Worm (Caenorhabditis elegans) whole organism, dauer: ENCODE measurements around the gene mom-2.

Experiments used
- unc-62 ChIP-seq: sonication (generic microtip); optimal IDR thresholded peaks from 2 replicates; lab custom pipeline; 2017; ENCODE audit warnings: missing biosample characterization, missing genetic modification reagents, missing genetic modification characterization

mom-2 gene

ce11 chrV:8357756-8358155 is 2.0 kb downstream of the mom-2 start:
- no peak for TF ChIP-seq unc-62 (GFP tag; lab: Kevin White, UChicago)

DNA sequence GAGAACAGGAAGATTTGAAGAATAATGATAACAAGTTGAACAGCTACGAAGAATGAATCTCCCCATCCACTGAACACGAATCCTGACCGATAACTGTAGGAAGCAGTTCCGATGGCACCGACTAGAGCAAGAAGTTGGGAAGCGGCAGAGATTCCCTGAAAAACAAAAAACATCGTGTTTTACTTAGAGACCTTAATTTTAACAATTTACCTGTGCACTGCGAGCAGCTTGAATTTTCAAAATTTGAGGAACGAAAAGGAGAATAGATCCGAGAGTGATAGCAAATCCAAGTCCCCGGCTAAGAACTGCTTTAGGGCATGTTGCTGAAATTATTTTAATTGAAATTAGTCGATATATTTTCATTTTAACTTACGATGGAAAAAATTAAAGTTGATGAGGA is 2.9 kb downstream of the mom-2 start:
- TF ChIP-seq unc-62 (GFP tag; lab: Kevin White, UChicago): no peak

DNA sequence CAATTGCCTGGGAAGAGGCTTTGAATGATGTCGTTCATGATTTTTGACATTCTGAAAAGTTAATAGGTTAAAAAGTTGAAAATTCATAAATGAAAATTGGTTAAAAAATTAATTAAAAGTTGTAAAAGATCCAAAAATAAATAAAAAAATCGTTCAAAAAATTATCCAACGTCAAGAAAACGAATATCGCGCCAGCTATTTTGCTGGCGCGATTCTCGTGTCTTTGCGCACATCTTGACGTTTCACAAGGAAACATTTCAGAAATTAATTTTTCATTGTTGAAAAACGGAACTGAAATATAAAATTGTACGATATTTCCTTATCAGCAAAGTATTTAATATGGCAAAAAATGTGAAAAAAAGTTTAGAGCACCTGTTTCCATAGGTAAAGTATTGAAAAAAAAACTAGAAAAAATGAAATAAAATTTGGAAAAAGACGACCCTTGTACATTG is 3.4 kb downstream of the mom-2 start, which contains the start of gene mpdu-1:
Gene mpdu-1 (minus strand): TSS at position 51 of the 452 bp plus-strand sequence.
- TF ChIP-seq unc-62 (GFP tag; lab: Kevin White, UChicago): no peak

- TF ChIP-seq unc-62 (GFP tag; lab: Kevin White, UChicago): no peak
Measured at ce11 chrV:8359792-8360191, 4.0 kb downstream of the mom-2 start, which contains the start of gene F38E1.6. F38E1.6 (plus strand) TSS chrV:8360092.

DNA sequence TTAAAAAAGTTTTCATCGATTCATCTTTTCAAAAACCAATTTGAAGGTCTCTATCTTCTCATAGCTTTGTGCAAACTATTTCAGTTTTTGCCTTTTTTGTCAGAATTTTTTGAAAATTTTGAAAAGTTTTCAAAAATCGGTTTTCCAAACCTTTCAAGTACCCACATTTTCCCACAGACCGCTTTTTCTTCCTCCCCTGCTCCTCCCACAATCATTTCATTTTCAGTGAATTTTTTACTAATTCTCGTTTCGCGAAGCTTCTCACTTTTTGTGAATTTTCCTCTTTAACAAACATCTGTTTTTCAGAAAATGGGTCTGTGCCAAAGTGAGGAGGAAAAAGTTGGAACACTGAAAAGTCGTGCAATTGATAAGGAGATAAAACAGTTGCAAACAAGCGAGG is 14.9 kb downstream of the mom-2 start, which contains the start of gene gpa-2:
Gene gpa-2 (plus strand): TSS at position 301 of the 400 bp plus-strand sequence.
- no peak for TF ChIP-seq unc-62 (GFP tag; lab: Kevin White, UChicago)

ce11 chrV:8375419-8375818 is 19.6 kb downstream of the mom-2 start, which contains the start of gene F38E1.10:
F38E1.10 (minus strand) TSS chrV:8375519.
- TF ChIP-seq unc-62 (GFP tag; lab: Kevin White, UChicago): no peak

DNA sequence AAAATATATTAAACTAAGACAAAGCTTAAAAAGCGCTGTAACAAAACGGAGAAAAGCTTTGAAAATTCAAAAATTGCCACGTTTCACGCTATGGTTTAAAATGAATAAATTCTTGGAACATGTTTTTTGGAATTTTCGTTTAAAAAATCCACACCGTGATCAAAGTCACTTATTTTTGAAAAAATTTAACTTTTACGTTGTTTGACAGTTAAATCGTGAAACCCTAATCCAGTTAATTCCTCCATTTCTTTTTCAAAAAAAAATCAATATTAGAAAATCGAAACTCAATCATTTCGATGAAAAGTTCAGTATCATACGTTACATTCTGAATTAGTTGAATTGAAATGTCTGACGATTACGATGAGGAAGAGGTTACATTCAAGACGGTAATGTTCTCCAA is 20.1 kb downstream of the mom-2 start, which contains the start of gene F38E1.3:
Gene F38E1.3 (plus strand): TSS at position 301 of the 400 bp plus-strand sequence.
- TF ChIP-seq unc-62 (GFP tag; lab: Kevin White, UChicago): no peak

- no peak for TF ChIP-seq unc-62 (GFP tag; lab: Kevin White, UChicago)
Measured at ce11 chrV:8379206-8379605, 23.4 kb downstream of the mom-2 start, which contains the start of gene F52E1.5. F52E1.5 (plus strand) TSS chrV:8379506.

- no peak for TF ChIP-seq unc-62 (GFP tag; lab: Kevin White, UChicago)
Measured at ce11 chrV:8380076-8380475, 24.3 kb downstream of the mom-2 start.

ce11 chrV:8383716-8384115 is 27.9 kb downstream of the mom-2 start, which contains the start of gene F52E1.14:
F52E1.14 (plus strand) TSS chrV:8383922.
- no peak for TF ChIP-seq unc-62 (GFP tag; lab: Kevin White, UChicago)

- TF ChIP-seq unc-62 (GFP tag; lab: Kevin White, UChicago): no peak
Measured at ce11 chrV:8384809-8385208, 29.0 kb downstream of the mom-2 start.

- no peak for TF ChIP-seq unc-62 (GFP tag; lab: Kevin White, UChicago)
Measured at ce11 chrV:8385879-8386530, 30.2 kb downstream of the mom-2 start, which contains the start of gene hsp-17. hsp-17 (minus strand) TSS chrV:8385929.

DNA sequence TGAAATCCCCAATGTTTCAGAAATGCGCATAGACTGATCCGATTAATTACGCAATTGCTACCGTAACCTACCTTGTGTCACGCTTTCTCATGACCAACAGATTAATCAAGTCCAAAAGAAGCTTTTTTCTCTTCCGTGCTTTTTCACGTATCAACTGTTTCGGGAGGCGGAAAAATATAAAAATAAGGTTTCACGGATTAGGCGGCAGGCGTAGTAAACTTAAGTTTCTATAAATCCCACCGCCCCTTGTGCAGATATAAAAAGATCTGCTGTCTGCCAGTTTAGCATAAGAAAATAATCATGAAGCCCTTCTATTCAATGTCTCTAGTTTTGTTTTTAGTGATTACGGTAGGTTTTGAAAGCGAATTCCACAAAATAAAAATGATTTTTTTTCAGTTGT is 31.3 kb downstream of the mom-2 start, which contains the start of gene gcy-7:
Gene gcy-7 (plus strand): TSS at position 301 of the 400 bp plus-strand sequence.
- TF ChIP-seq unc-62 (GFP tag; lab: Kevin White, UChicago): no peak

DNA sequence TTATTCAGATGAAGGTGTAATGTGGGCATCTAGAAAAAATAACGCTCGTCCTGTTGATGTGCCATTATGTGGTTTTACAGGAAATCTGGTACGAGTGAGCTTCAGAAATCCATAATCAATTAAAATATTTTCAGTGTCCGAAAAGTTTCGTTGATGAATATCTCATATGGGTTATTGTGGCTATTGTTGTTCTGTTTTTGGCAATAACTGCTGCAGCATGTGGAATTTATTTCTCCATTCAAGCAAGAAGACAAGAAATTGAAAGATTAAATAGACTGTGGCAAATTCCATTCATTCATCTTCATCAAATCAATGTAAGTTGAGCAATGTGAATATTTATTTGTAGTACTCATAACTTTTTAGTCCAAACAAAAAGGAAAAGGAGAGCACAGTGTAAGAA is 33.5 kb downstream of the mom-2 start:
- TF ChIP-seq unc-62 (GFP tag; lab: Kevin White, UChicago): no peak

ce11 chrV:8394357-8394850 is 38.6 kb downstream of the mom-2 start, which contains the start of the genes pho-6 and F52E1.3:
pho-6 (minus strand) TSS chrV:8394457.
F52E1.3 (plus strand) TSS chrV:8394800.
- no peak for TF ChIP-seq unc-62 (GFP tag; lab: Kevin White, UChicago)

ce11 chrV:8400808-8401207 is 45.0 kb downstream of the mom-2 start:
- TF ChIP-seq unc-62 (GFP tag; lab: Kevin White, UChicago): no peak
